Worm (Caenorhabditis elegans): ENCODE results near the gene gcy-19.

gcy-19 gene

ce11 chrII:3241842-3242241, 17.3 kb downstream of the gcy-19 start:
- TF ChIP-seq nhr-42 (GFP tag; IDR thresholded peaks at IDR 0.05) (no peak), nhr-28 (tag; optimal IDR thresholded peaks at IDR 0.05) (peak; percentile 0)

ce11 chrII:3240207-3240606, 18.9 kb downstream of the gcy-19 start, which contains the start of gene C17F4.3:
Gene C17F4.3 (plus strand): TSS chrII:3240507.
- TF ChIP-seq hif-1 (tag; optimal IDR thresholded peaks at IDR 0.05) (no peak), attf-4 (tag; optimal IDR thresholded peaks at IDR 0.05) (no peak), unc-62 (GFP tag; optimal IDR thresholded peaks at IDR 0.05 in 1 of 2) (peak in 1 of 2 experiments; percentile 70), unc-62 (tag; optimal IDR thresholded peaks at IDR 0.05) (no peak)

ce11 chrII:3237038-3237521, 22.1 kb downstream of the gcy-19 start, which contains the start of the genes srz-67 and C17F4.11:
Gene srz-67 (minus strand): TSS chrII:3237138.
Gene C17F4.11 (plus strand): TSS chrII:3237471.
- no peak for TF ChIP-seq unc-130 (GFP tag; optimal IDR thresholded peaks at IDR 0.05)
- TF ChIP-seq unc-62 (GFP tag; optimal IDR thresholded peaks at IDR 0.05 in 1 of 2) = peak in 1 of 2 experiments; percentile 2
- no peak for TF ChIP-seq unc-62 (tag; optimal IDR thresholded peaks at IDR 0.05)

- TF ChIP-seq nhr-41 (GFP tag; IDR thresholded peaks at IDR 0.05) (no peak), ceh-32 (tag; optimal IDR thresholded peaks at IDR 0.05; ENCODE audit: poor library complexity) (no peak), mes-2 (tag; optimal IDR thresholded peaks at IDR 0.05; ENCODE audit: poor library complexity, severe bottlenecking) (no peak), nhr-76 (tag; optimal IDR thresholded peaks at IDR 0.05) (no peak)
Measured at ce11 chrII:3234725-3235124, 24.4 kb downstream of the gcy-19 start, which contains the start of gene C17F4.8. Gene C17F4.8 (minus strand): TSS chrII:3234825.

ce11 chrII:3230422-3230821, 28.7 kb downstream of the gcy-19 start, which contains the start of gene srh-297:
Gene srh-297 (minus strand): TSS chrII:3230522.
- no peak for TF ChIP-seq lim-7 (GFP tag; IDR thresholded peaks at IDR 0.05)
- TF ChIP-seq nhr-48 (tag; optimal IDR thresholded peaks at IDR 0.05) = no peak
- TF ChIP-seq dmd-9 (GFP tag; IDR thresholded peaks at IDR 0.05) = no peak
- no peak for TF ChIP-seq mxl-2 (GFP tag; conservative IDR thresholded peaks at IDR 0.05)

- no peak for TF ChIP-seq ztf-7 (tag; optimal IDR thresholded peaks at IDR 0.05)
- TF ChIP-seq ceh-20 (GFP tag; IDR thresholded peaks at IDR 0.05) = no peak
- TF ChIP-seq ceh-82 (tag; optimal IDR thresholded peaks at IDR 0.05) = no peak
- TF ChIP-seq ces-1 (GFP tag; optimal IDR thresholded peaks at IDR 0.05) = no peak
- TF ChIP-seq mdl-1 (tag; optimal IDR thresholded peaks at IDR 0.05) = no peak
- no peak for TF ChIP-seq vab-7 (GFP tag; IDR thresholded peaks at IDR 0.05)
- no peak for TF ChIP-seq lin-38 (GFP tag; IDR thresholded peaks at IDR 0.05)
- no peak for TF ChIP-seq nhr-237 (tag; optimal IDR thresholded peaks at IDR 0.05)
- TF ChIP-seq zip-11 (GFP tag; IDR thresholded peaks at IDR 0.05) = no peak
- TF ChIP-seq nhr-102 (tag; optimal IDR thresholded peaks at IDR 0.05) = no peak
- TF ChIP-seq dpl-1 (GFP tag; optimal IDR thresholded peaks at IDR 0.05) = no peak
- no peak for TF ChIP-seq F44E2.7 (GFP tag; IDR thresholded peaks at IDR 0.05)
- no peak for TF ChIP-seq R02D3.7 (tag; optimal IDR thresholded peaks at IDR 0.05)
- no peak for TF ChIP-seq ceh-32 (tag; optimal IDR thresholded peaks at IDR 0.05; ENCODE audit: poor library complexity)
- no peak for TF ChIP-seq php-3 (GFP tag; IDR thresholded peaks at IDR 0.05)
Measured at ce11 chrII:3225780-3226179, 33.4 kb downstream of the gcy-19 start, which contains the start of gene ZC239.17. Gene ZC239.17 (minus strand): TSS chrII:3225880.

- TF ChIP-seq dve-1 (tag; optimal IDR thresholded peaks at IDR 0.05; ENCODE audit: insufficient read depth) (peak; percentile 23), daf-16 (GFP tag; optimal IDR thresholded peaks at IDR 0.05) (no peak), daf-16 (tag; optimal IDR thresholded peaks at IDR 0.05) (peak; percentile 61), php-3 (GFP tag; IDR thresholded peaks at IDR 0.05) (peak; percentile 27; the same call in 1 of the 2 replicates), ceh-28 (tag; optimal IDR thresholded peaks at IDR 0.05) (no peak), pqm-1 (tag; optimal IDR thresholded peaks at IDR 0.05) (peak; percentile 38), dmd-6 (GFP tag; IDR thresholded peaks at IDR 0.05) (0 out of 2 replicates have a peak, but pooled peaks have one; percentile 8), nhr-28 (tag; optimal IDR thresholded peaks at IDR 0.05) (peak; percentile 50), mdt-29 (GFP tag; IDR thresholded peaks at IDR 0.05) (no peak)
Measured at ce11 chrII:3225200-3225599, 34.0 kb downstream of the gcy-19 start, which contains the start of gene ZC239.16. Gene ZC239.16 (minus strand): TSS chrII:3225319.
